Worm (Caenorhabditis elegans): ENCODE data around the gene T06C12.11.

The T06C12.11 gene

DNA sequence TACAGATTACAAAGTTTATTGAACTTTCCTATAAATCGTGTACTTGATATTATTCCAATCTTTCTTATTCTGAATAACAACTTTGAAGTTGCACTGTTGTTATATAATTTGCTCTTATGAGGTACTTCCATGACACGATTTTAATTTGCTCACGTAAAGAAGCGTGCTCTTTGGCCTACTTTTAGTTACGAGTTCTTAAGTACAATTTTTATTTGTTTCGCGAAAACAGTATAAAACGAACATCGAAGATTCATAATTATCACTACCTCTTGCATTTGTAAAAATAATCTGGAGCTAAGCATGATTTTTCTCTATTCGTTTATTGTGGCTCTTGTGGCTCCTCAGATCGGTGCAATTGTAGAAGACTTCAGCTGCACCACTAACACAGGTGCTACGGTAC is 20.9 kb downstream of the T06C12.11 start, which contains the start of gene F35E8.7:
F35E8.7 (plus strand) TSS at position 301 of the 400 bp plus-strand sequence.
- no peak for TF ChIP-seq C08G9.2 (tag; optimal IDR thresholded peaks at IDR 0.05)
- TF ChIP-seq hlh-6 (tag; optimal IDR thresholded peaks at IDR 0.05), result no peak
- no peak for TF ChIP-seq K09A11.1 (tag; optimal IDR thresholded peaks at IDR 0.05; ENCODE audit: insufficient read depth)
- no peak for TF ChIP-seq elt-4 (tag; optimal IDR thresholded peaks at IDR 0.05)
- no peak for TF ChIP-seq K02D7.2 (tag; optimal IDR thresholded peaks at IDR 0.05)

DNA sequence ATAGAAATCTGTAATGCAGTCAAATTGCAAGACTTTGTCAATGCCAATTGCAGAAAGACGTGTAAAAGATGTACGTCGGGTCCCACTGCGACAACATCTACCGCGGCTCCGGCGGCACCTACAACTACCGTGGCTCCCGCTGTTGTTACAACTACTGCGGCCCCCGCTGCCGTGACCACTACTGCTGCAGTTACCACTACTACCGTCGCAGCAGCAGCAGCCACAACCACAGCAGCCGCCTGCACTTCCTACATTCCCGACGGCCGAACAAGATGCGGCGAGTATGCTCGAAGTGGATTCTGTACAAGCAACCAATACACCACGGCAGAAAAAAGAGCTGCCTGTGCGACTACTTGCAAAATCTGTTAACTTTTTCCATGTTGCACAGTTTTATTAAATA is 22.0 kb downstream of the T06C12.11 start:
- TF ChIP-seq ceh-19 (GFP tag; optimal IDR thresholded peaks at IDR 0.05) (no peak), hlh-13 (GFP tag; optimal IDR thresholded peaks at IDR 0.05) (no peak), rnt-1 (tag; optimal IDR thresholded peaks at IDR 0.05) (no peak)

DNA sequence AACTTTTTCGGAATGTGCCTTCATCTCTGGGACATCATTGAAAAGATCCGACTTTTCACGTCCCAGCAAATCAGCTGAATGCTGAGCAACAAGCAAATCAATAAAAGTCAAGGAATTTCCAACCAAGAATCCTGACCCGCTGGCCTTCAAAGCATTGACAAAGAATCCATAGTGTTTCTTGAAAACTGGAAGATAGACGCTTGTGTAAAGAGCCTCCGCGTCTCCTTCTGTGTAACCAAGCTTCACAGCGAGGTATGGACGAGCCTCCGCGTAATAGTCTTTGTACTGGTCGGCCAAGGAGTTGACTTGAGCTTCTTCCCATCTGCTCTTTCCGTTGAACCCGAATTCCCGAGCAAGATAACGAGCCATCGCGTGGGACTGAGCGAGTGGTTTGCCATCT is 22.5 kb downstream of the T06C12.11 start:
- TF ChIP-seq ceh-18 (tag; optimal IDR thresholded peaks at IDR 0.05) (no peak), ceh-6 (GFP tag; optimal IDR thresholded peaks at IDR 0.05) (no peak), C08G9.2 (tag; optimal IDR thresholded peaks at IDR 0.05) (no peak), lim-6 (tag; optimal IDR thresholded peaks at IDR 0.05) (no peak), ceh-9 (tag; optimal IDR thresholded peaks at IDR 0.05) (no peak), hlh-30 (tag; optimal IDR thresholded peaks at IDR 0.05; ENCODE audit: insufficient read depth) (no peak), ceh-14 (tag; optimal IDR thresholded peaks at IDR 0.05) (no peak), sdc-2 (tag; optimal IDR thresholded peaks at IDR 0.05) (no peak), hlh-13 (GFP tag; optimal IDR thresholded peaks at IDR 0.05) (no peak), ceh-22 (tag; optimal IDR thresholded peaks at IDR 0.05) (no peak), mec-3 (tag; optimal IDR thresholded peaks at IDR 0.05; ENCODE audit: borderline replicate concordance) (no peak), sox-4 (tag; optimal IDR thresholded peaks at IDR 0.05) (no peak), ahr-1 (tag; optimal IDR thresholded peaks at IDR 0.05) (no peak), ceh-34 (tag; optimal IDR thresholded peaks at IDR 0.05) (no peak), ztf-16 (tag; optimal IDR thresholded peaks at IDR 0.05) (no peak), gmeb-2 (tag; optimal IDR thresholded peaks at IDR 0.05) (no peak)

DNA sequence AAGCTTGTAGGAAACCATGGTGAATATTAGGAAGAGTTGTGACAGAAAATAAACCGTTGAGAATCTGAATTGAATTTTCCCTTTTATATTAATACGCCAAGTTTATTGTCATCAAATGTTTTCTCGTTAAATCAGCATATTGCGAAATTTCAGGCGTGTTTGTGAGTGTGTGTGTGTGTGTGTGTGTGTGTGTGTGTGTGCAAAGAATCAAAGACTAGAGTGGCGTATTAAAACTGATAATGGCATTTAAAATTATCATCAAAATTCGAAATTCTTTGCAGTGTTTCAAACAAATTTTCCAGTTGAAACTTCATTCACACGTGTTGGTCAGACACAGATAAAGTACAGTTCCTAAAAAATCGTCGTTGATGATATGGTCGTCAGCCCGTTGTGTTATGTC is 23.1 kb downstream of the T06C12.11 start, which contains the start of gene gst-38:
gst-38 (minus strand) TSS at position 152 of the 400 bp plus-strand sequence.
- TF ChIP-seq sox-4 (tag; optimal IDR thresholded peaks at IDR 0.05), result no peak
- TF ChIP-seq ttx-3 (tag; optimal IDR thresholded peaks at IDR 0.05), result no peak
- TF ChIP-seq rnt-1 (tag; optimal IDR thresholded peaks at IDR 0.05), result no peak
- no peak for TF ChIP-seq zip-5 (tag; optimal IDR thresholded peaks at IDR 0.05)
- TF ChIP-seq ceh-30 (tag; optimal IDR thresholded peaks at IDR 0.05), result no peak
- no peak for TF ChIP-seq tbx-2 (tag; optimal IDR thresholded peaks at IDR 0.05)
- no peak for TF ChIP-seq elt-4 (tag; optimal IDR thresholded peaks at IDR 0.05)
- TF ChIP-seq C38D4.7 (GFP tag; optimal IDR thresholded peaks at IDR 0.05), result no peak
- TF ChIP-seq fkh-10 (GFP tag; optimal IDR thresholded peaks at IDR 0.05), result no peak
- no peak for TF ChIP-seq ceh-19 (GFP tag; optimal IDR thresholded peaks at IDR 0.05)
- TF ChIP-seq ceh-2 (tag; optimal IDR thresholded peaks at IDR 0.05), result no peak
- TF ChIP-seq hlh-13 (GFP tag; optimal IDR thresholded peaks at IDR 0.05), result no peak
- no peak for TF ChIP-seq sdc-2 (tag; optimal IDR thresholded peaks at IDR 0.05)
- TF ChIP-seq mec-3 (tag; optimal IDR thresholded peaks at IDR 0.05; ENCODE audit: borderline replicate concordance), result no peak
- no peak for TF ChIP-seq lim-6 (tag; optimal IDR thresholded peaks at IDR 0.05)
- TF ChIP-seq pha-4 (tag; optimal IDR thresholded peaks at IDR 0.05), result no peak

DNA sequence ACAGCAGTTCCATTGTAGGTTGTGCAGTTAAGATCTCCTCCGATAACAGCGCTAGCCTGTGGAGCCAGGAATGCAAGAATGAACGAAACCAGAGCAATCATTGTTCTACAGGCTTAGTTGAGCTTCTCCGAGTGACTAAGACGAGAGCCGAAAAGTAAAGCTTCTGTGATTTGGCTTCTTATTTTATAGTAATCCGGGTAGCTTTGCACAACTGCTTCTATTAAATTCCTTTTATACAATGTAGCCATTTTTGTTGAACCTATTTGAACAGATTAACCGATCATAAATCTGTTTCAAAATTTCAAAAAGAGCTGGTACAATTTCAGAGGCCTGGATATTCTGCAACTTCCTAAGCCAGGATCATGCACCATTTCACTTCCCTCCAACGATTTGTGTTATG is 24.7 kb downstream of the T06C12.11 start, which contains the start of gene F35E8.9:
F35E8.9 (minus strand) TSS at position 101 of the 400 bp plus-strand sequence.
- TF ChIP-seq syd-9 (tag; optimal IDR thresholded peaks at IDR 0.05) (no peak), ceh-24 (tag; optimal IDR thresholded peaks at IDR 0.05) (no peak), ztf-16 (tag; optimal IDR thresholded peaks at IDR 0.05) (no peak), ceh-22 (tag; optimal IDR thresholded peaks at IDR 0.05) (no peak), pag-3 (tag; optimal IDR thresholded peaks at IDR 0.05; ENCODE audit: borderline replicate concordance) (no peak), ref-2 (tag; optimal IDR thresholded peaks at IDR 0.05) (no peak), ama-1 (optimal IDR thresholded peaks at IDR 0.05) (no peak), fkh-6 (tag; optimal IDR thresholded peaks at IDR 0.05) (no peak)

Measured in whole organism, late embryonic.